Fruit fly (Drosophila melanogaster): ENCODE measurements around the gene Caf1-180.

Gene Caf1-180

DNA sequence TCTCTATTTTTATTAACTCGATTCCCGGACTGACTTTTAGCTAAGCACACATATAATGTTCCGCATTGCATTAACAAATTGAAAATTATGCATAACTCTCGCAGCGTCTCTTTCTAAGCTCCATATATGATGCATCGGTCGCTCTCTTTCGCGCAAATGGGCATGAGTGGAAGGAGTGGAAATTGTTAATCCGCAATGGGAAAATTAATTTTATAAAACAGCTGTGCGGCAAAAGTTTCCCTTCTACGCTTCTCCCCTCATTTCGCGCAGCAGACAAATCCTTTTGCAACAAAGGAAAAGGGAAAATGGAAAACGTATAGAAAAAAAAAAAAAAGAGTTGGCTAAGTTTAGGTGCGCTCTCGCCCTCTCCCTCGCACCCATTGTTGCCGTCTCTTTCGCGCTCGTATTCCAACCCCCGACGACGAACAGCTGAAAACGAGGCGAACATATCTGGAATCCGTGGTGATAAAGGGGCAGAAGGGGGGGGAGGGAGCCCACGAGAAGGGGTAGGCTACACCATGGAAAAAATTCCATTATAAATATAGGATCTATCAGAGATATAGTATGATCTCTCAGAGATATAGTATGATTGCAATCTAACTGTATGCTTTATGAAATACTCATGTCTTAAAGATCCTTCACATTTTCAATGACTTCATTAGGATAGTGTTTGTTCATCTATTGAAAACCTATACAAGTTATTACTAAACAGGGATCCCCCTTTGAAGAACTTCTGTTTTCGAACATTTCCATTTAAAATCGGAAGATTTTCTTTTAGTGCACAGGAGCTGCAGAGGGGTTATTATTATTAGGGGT, 30.2 kb upstream of the Caf1-180 start (continued):
- no peak for TF ChIP-seq CG16813 (GFP tag; IDR thresholded peaks at IDR 0.05; ENCODE audit: partially characterized antibody)
- peak; percentile 50 for TF ChIP-seq dmrt11E (tag; optimal IDR thresholded peaks at IDR 0.05)
- no peak for TF ChIP-seq CG2202 (tag; optimal IDR thresholded peaks at IDR 0.05)
- no peak for TF ChIP-seq cad (GFP tag; optimal IDR thresholded peaks at IDR 0.05)
- TF ChIP-seq Neu2 (GFP tag; optimal IDR thresholded peaks at IDR 0.05; ENCODE audit: borderline replicate concordance) = no peak
- no peak for TF ChIP-seq bbx (GFP tag; IDR thresholded peaks at IDR 0.05; ENCODE audit: partially characterized antibody)
- TF ChIP-seq gfzf (GFP tag; optimal IDR thresholded peaks at IDR 0.05) = no peak
- no peak for TF ChIP-seq CG31224 (GFP tag; IDR thresholded peaks at IDR 0.05)
- TF ChIP-seq fd3F (GFP tag; optimal IDR thresholded peaks at IDR 0.05) = no peak
- no peak for TF ChIP-seq hth (optimal IDR thresholded peaks at IDR 0.05)
- peak; percentile 39 for TF ChIP-seq CG18262 (tag; optimal IDR thresholded peaks at IDR 0.05)
- TF ChIP-seq CG11696 (GFP tag; IDR thresholded peaks at IDR 0.05) = no peak
- TF ChIP-seq CG43689 (GFP tag; IDR thresholded peaks at IDR 0.05) = no peak
- no peak for TF ChIP-seq CG14667 (GFP tag; IDR thresholded peaks at IDR 0.05)
- no peak for TF ChIP-seq CG10274 (GFP tag; optimal IDR thresholded peaks at IDR 0.05)
- TF ChIP-seq CG1603 (tag; optimal IDR thresholded peaks at IDR 0.05) = no peak
- no peak for TF ChIP-seq Taf1 (GFP tag; IDR thresholded peaks at IDR 0.05)
- TF ChIP-seq twi (tag; optimal IDR thresholded peaks at IDR 0.05) = no peak
- no peak for TF ChIP-seq CG14965 (GFP tag; optimal IDR thresholded peaks at IDR 0.05; ENCODE audit: borderline replicate concordance)
- no peak for TF ChIP-seq Dp (GFP tag; optimal IDR thresholded peaks at IDR 0.05)
- TF ChIP-seq Hand (GFP tag; optimal IDR thresholded peaks at IDR 0.05) = no peak
- peak; percentile 51 for TF ChIP-seq CG10979 (tag; optimal IDR thresholded peaks at IDR 0.05)
- TF ChIP-seq zen (tag; optimal IDR thresholded peaks at IDR 0.05) = no peak
- no peak for TF ChIP-seq CrebB (tag; optimal IDR thresholded peaks at IDR 0.05)
- no peak for TF ChIP-seq sug (tag; optimal IDR thresholded peaks at IDR 0.05)
- no peak for TF ChIP-seq vnd (GFP tag; IDR thresholded peaks at IDR 0.05; ENCODE audit: partially characterized antibody)
- TF ChIP-seq CG11247 (GFP tag; IDR thresholded peaks at IDR 0.05) = no peak
- TF ChIP-seq br (optimal IDR thresholded peaks at IDR 0.05) = no peak
- TF ChIP-seq da (GFP tag; optimal IDR thresholded peaks at IDR 0.05) = no peak
- no peak for TF ChIP-seq Dad (GFP tag; optimal IDR thresholded peaks at IDR 0.05)
- TF ChIP-seq CG7987 (GFP tag; optimal IDR thresholded peaks at IDR 0.05) = no peak
- TF ChIP-seq sc (optimal IDR thresholded peaks at IDR 0.05) = no peak
- TF ChIP-seq sc (GFP tag; optimal IDR thresholded peaks at IDR 0.05) = no peak
- no peak for TF ChIP-seq Bteb2 (GFP tag; optimal IDR thresholded peaks at IDR 0.05)
- TF ChIP-seq nerfin-1 (tag; optimal IDR thresholded peaks at IDR 0.05) = no peak
- TF ChIP-seq Kr (GFP tag; optimal IDR thresholded peaks at IDR 0.05) = peak; percentile 29
- no peak for TF ChIP-seq fru (optimal IDR thresholded peaks at IDR 0.05)
- TF ChIP-seq eyg (GFP tag; optimal IDR thresholded peaks at IDR 0.05) = no peak
- TF ChIP-seq gro (GFP tag; optimal IDR thresholded peaks at IDR 0.05) = no peak
- TF ChIP-seq CG7963 (GFP tag; IDR thresholded peaks at IDR 0.05; ENCODE audit: partially characterized antibody) = no peak
- TF ChIP-seq CG11085 (GFP tag; IDR thresholded peaks at IDR 0.05) = no peak
- no peak for TF ChIP-seq tx (GFP tag; optimal IDR thresholded peaks at IDR 0.05)
- TF ChIP-seq Abd-B (GFP tag; optimal IDR thresholded peaks at IDR 0.05) = no peak
- TF ChIP-seq CG7556 (GFP tag; optimal IDR thresholded peaks at IDR 0.05) = peak; percentile 8
- TF ChIP-seq HLH4C (GFP tag; IDR thresholded peaks at IDR 0.05; ENCODE audit: partially characterized antibody) = no peak
- TF ChIP-seq CG2712 (tag; optimal IDR thresholded peaks at IDR 0.05) = peak; percentile 39
- peak; percentile 26 for TF ChIP-seq nmo (GFP tag; optimal IDR thresholded peaks at IDR 0.05)
- peak; percentile 78 for TF ChIP-seq CG1832 (GFP tag; optimal IDR thresholded peaks at IDR 0.05)
- TF ChIP-seq CG8281 (tag; optimal IDR thresholded peaks at IDR 0.05) = no peak
